Fruit fly (Drosophila melanogaster): Measurements from ENCODE around the gene Ptp61F.

The Ptp61F gene

DNA sequence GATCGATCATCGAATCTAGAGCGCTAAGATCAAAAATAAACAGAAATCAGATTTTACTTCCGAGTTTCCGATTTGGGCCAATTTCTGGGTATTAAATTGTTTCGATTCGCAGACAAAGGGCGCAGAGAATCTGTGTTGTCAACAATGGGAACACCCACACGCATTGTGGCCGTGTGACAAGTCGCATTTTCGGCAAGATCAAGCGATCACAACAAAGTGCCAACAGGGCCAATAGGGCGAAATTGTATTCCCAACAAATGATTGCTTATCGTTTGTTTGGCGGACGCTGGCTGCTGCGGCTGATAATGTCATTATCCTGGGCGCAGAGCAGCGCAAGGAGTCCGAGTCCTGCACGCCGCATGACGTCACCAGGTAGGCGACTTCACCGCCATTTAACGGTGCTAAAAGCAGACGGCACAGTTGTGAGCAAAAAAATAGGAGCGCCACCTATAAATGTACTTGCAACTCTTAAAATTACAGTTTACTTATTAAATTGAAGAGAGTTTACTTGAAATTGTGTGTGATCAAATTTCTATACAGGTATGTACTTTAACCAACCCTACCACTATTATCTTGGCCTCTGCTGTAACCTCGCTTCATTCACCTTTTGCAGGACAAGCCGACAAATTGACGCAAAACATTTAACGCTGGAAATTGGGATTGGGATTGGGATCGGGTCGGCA is 4.1 kb upstream of the Ptp61F start (continued):
- TF ChIP-seq Trl (optimal IDR thresholded peaks at IDR 0.05): no peak
- peak; percentile 63 for TF ChIP-seq Trl (GFP tag; optimal IDR thresholded peaks at IDR 0.05)
- peak; percentile 76 for TF ChIP-seq CG10462 (GFP tag; optimal IDR thresholded peaks at IDR 0.05)
- TF ChIP-seq CG30431 (GFP tag; optimal IDR thresholded peaks at IDR 0.05): peak; percentile 83
- TF ChIP-seq CG14014 (GFP tag; IDR thresholded peaks at IDR 0.05): peak; percentile 46
- no peak for TF ChIP-seq schlank (tag; optimal IDR thresholded peaks at IDR 0.05)
- TF ChIP-seq chn (GFP tag; optimal IDR thresholded peaks at IDR 0.05): peak; percentile 72
- no peak for TF ChIP-seq Fer3 (tag; optimal IDR thresholded peaks at IDR 0.05)
- peak in 1 of 2 experiments; percentile 88 for TF ChIP-seq tll (GFP tag; optimal IDR thresholded peaks at IDR 0.05)
- TF ChIP-seq GATAe (GFP tag; conservative IDR thresholded peaks at IDR 0.05): no peak
- peak in 1 of 2 experiments; percentile 67 for TF ChIP-seq Pdp1 (GFP tag; optimal IDR thresholded peaks at IDR 0.05)
- peak; percentile 92 for TF ChIP-seq ara (GFP tag; IDR thresholded peaks at IDR 0.05)
- peak; percentile 19 for TF ChIP-seq dm (GFP tag; optimal IDR thresholded peaks at IDR 0.05)
- 0 out of 3 replicates have a peak, but pooled peaks have one; percentile 48 for TF ChIP-seq CG2199 (GFP tag; IDR thresholded peaks at IDR 0.05)
- peak; percentile 98 for TF ChIP-seq ac (GFP tag; optimal IDR thresholded peaks at IDR 0.05)
- peak; percentile 15 for TF ChIP-seq kay (GFP tag; optimal IDR thresholded peaks at IDR 0.05)
- peak; percentile 70 for TF ChIP-seq CG33557 (GFP tag; optimal IDR thresholded peaks at IDR 0.05)
- TF ChIP-seq zfh1 (GFP tag; IDR thresholded peaks at IDR 0.05): peak; percentile 95
- TF ChIP-seq Atf6 (GFP tag; IDR thresholded peaks at IDR 0.05): peak; percentile 41; the same call in 1 of the 2 replicates
- peak; percentile 70 for TF ChIP-seq gt (GFP tag; IDR thresholded peaks at IDR 0.05)
- TF ChIP-seq da (GFP tag; optimal IDR thresholded peaks at IDR 0.05): no peak
- TF ChIP-seq zen2 (GFP tag; IDR thresholded peaks at IDR 0.05; ENCODE audit: partially characterized antibody): no peak
- no peak for TF ChIP-seq hth (optimal IDR thresholded peaks at IDR 0.05)
- TF ChIP-seq ham (GFP tag; IDR thresholded peaks at IDR 0.05): no peak
- peak; percentile 36; the same call in 1 of the 3 replicates for TF ChIP-seq z (GFP tag; IDR thresholded peaks at IDR 0.05)
- TF ChIP-seq CG4424 (GFP tag; optimal IDR thresholded peaks at IDR 0.05): peak; percentile 66
- peak; percentile 21 for TF ChIP-seq Lhr (GFP tag; optimal IDR thresholded peaks at IDR 0.05)
- peak; percentile 58 for TF ChIP-seq Gsc (GFP tag; IDR thresholded peaks at IDR 0.05)
- peak; percentile 63; the same call in 1 of the 3 replicates for TF ChIP-seq Optix (GFP tag; IDR thresholded peaks at IDR 0.05)
- 0 out of 2 replicates have a peak, but pooled peaks have one; percentile 21 for TF ChIP-seq CG3847 (GFP tag; IDR thresholded peaks at IDR 0.05)
- TF ChIP-seq trh (GFP tag; optimal IDR thresholded peaks at IDR 0.05): peak; percentile 5
- TF ChIP-seq zf30C (GFP tag; optimal IDR thresholded peaks at IDR 0.05): no peak
- no peak for TF ChIP-seq CG7928 (GFP tag; optimal IDR thresholded peaks at IDR 0.05)
- no peak for TF ChIP-seq jigr1 (GFP tag; IDR thresholded peaks at IDR 0.05)
- peak; percentile 21 for TF ChIP-seq NC2α (GFP tag; optimal IDR thresholded peaks at IDR 0.05)
- TF ChIP-seq CG13424 (tag; optimal IDR thresholded peaks at IDR 0.05): peak; percentile 38
- peak; percentile 46 for TF ChIP-seq CG8388 (GFP tag; optimal IDR thresholded peaks at IDR 0.05)
- no peak for TF ChIP-seq eyg (GFP tag; optimal IDR thresholded peaks at IDR 0.05)
- TF ChIP-seq Hsf (GFP tag; optimal IDR thresholded peaks at IDR 0.05): peak; percentile 70
- no peak for TF ChIP-seq TFAM (GFP tag; optimal IDR thresholded peaks at IDR 0.05)
- peak; percentile 40 for TF ChIP-seq jing (GFP tag; optimal IDR thresholded peaks at IDR 0.05)
- TF ChIP-seq CG34224 (GFP tag; IDR thresholded peaks at IDR 0.05; ENCODE audit: partially characterized antibody): no peak
- peak; percentile 57; the same call in 1 of the 2 replicates for TF ChIP-seq sens-2 (GFP tag; IDR thresholded peaks at IDR 0.05)
- TF ChIP-seq twi (tag; optimal IDR thresholded peaks at IDR 0.05): peak; percentile 68
- peak; percentile 55 for TF ChIP-seq Abd-B (GFP tag; optimal IDR thresholded peaks at IDR 0.05)
- TF ChIP-seq CG12219 (GFP tag; optimal IDR thresholded peaks at IDR 0.05): peak; percentile 61
- peak; percentile 63 for TF ChIP-seq Bdp1 (GFP tag; optimal IDR thresholded peaks at IDR 0.05)
- TF ChIP-seq CG7372 (GFP tag; IDR thresholded peaks at IDR 0.05): 0 out of 2 replicates have a peak, but pooled peaks have one; percentile 13
- peak; percentile 26; the same call in 1 of the 2 replicates for TF ChIP-seq klu (GFP tag; IDR thresholded peaks at IDR 0.05)
- TF ChIP-seq Dbx (GFP tag; IDR thresholded peaks at IDR 0.05): no peak

Measured in whole organism, embryonic.